Fruit fly (Drosophila melanogaster) whole organism, embryonic: ENCODE measurements around the gene Neurochondrin.

Experiments
- Atf-2 ChIP-seq: fragments of 200-800 bp; sonication (Bioruptor generic); optimal IDR thresholded peaks from 2 replicates; lab custom pipeline; 2016; ENCODE audit warnings: missing biosample characterization, missing genetic modification characterization
- CG11093 ChIP-seq: fragments of 200-800 bp; sonication (Bioruptor generic); IDR thresholded peaks from 3 replicates; pipeline ENCODE4 v1.3.6; 2022; ENCODE audit warnings: missing biosample characterization, missing genetic modification characterization
- CG13624 ChIP-seq: fragments of 200-800 bp; sonication (Bioruptor generic); optimal IDR thresholded peaks from 2 replicates; lab custom pipeline; 2016; ENCODE audit warnings: missing biosample characterization, missing genetic modification characterization
- CG14050 ChIP-seq: fragments of 200-800 bp; sonication (Bioruptor generic); IDR thresholded peaks from 3 replicates; pipeline ENCODE4 v1.3.6; 2022; ENCODE audit warnings: missing biosample characterization, missing genetic modification characterization
- CG14965 ChIP-seq: fragments of 200-800 bp; sonication (Bioruptor generic); optimal IDR thresholded peaks from 2 replicates; lab custom pipeline; 2016; ENCODE audit warnings: missing biosample characterization, missing genetic modification characterization, borderline replicate concordance
- CG15479 ChIP-seq: fragments of 200-800 bp; sonication (Bioruptor generic); optimal IDR thresholded peaks from 3 replicates; lab custom pipeline; 2019; ENCODE audit warnings: missing biosample characterization, mild to moderate bottlenecking, missing genetic modification characterization, moderate library complexity
- CG1603 ChIP-seq: fragments of 200-800 bp; sonication (Bioruptor generic); optimal IDR thresholded peaks from 2 replicates; lab custom pipeline; 2019; ENCODE audit warnings: missing biosample characterization, mild to moderate bottlenecking, missing genetic modification characterization, moderate library complexity
- CG16813 ChIP-seq: fragments of 200-800 bp; sonication (Bioruptor generic); IDR thresholded peaks from 3 replicates; pipeline ENCODE4 v1.3.6; 2022; ENCODE audit warnings: missing biosample characterization, missing genetic modification characterization; ENCODE audit not compliant: partially characterized antibody
- CG2129 ChIP-seq: fragments of 200-800 bp; sonication (Bioruptor generic); IDR thresholded peaks from 2 replicates; pipeline ENCODE4 v1.3.6; 2022; ENCODE audit warnings: missing biosample characterization, missing genetic modification characterization; ENCODE audit not compliant: partially characterized antibody
- CG30403 ChIP-seq: fragments of 200-800 bp; sonication (Bioruptor generic); optimal IDR thresholded peaks from 3 replicates; lab custom pipeline; 2016; ENCODE audit warnings: missing biosample characterization, missing genetic modification characterization
- CG34376 ChIP-seq: fragments of 200-800 bp; sonication (Bioruptor generic); optimal IDR thresholded peaks from 2 replicates; lab custom pipeline; 2018; ENCODE audit warnings: missing biosample characterization, mild to moderate bottlenecking, missing genetic modification characterization
- CG4282 ChIP-seq: fragments of 200-800 bp; sonication (Bioruptor generic); optimal IDR thresholded peaks from 2 replicates; lab custom pipeline; 2016; ENCODE audit warnings: missing biosample characterization, missing genetic modification characterization
- CG6272 ChIP-seq: fragments of 200-800 bp; sonication (Bioruptor generic); IDR thresholded peaks from 2 replicates; pipeline ENCODE4 v1.3.6; 2022; ENCODE audit warnings: missing biosample characterization, missing genetic modification characterization
- CG6683 ChIP-seq: fragments of 200-800 bp; sonication (Bioruptor generic); optimal IDR thresholded peaks from 2 replicates; lab custom pipeline; 2017; ENCODE audit warnings: missing biosample characterization, mild to moderate bottlenecking, missing genetic modification characterization, missing genetic modification reagents
- CG7745 ChIP-seq: fragments of 200-800 bp; sonication (Bioruptor generic); optimal IDR thresholded peaks from 2 replicates; lab custom pipeline; 2018; ENCODE audit warnings: missing biosample characterization, mild to moderate bottlenecking, missing genetic modification characterization, moderate library complexity
- CG8478 ChIP-seq: fragments of >200 bp; optimal IDR thresholded peaks from 2 replicates; lab custom pipeline; 2018
- CTCF ChIP-seq: fragments of 200-800 bp; sonication (Bioruptor generic); optimal IDR thresholded peaks from 2 replicates; lab custom pipeline; 2017; ENCODE audit warnings: missing biosample characterization, mild to moderate bottlenecking, missing genetic modification characterization, moderate library complexity
- D ChIP-seq, 2 experiments: fragments of 200-800 bp in 1 of 2; fragments of >200 bp in 1 of 2; sonication (Bioruptor generic) in 1 of 2; optimal IDR thresholded peaks; 2 replicates in 1 of 2; 3 replicates in 1 of 2; lab custom pipeline; 2017; ENCODE audit warnings: mild to moderate bottlenecking in 1 of 2, missing biosample characterization in 1 of 2, missing genetic modification characterization in 1 of 2, missing genetic modification reagents in 1 of 2
- D19B ChIP-seq: fragments of 200-800 bp; sonication (Bioruptor generic); optimal IDR thresholded peaks from 2 replicates; lab custom pipeline; 2017; ENCODE audit warnings: missing biosample characterization, mild to moderate bottlenecking, missing genetic modification characterization
- Dll ChIP-seq: fragments of 200-800 bp; sonication (Bioruptor generic); IDR thresholded peaks from 4 replicates; pipeline ENCODE4 v1.3.6; 2022; ENCODE audit warnings: missing biosample characterization, missing genetic modification characterization; ENCODE audit not compliant: partially characterized antibody
- Eip74EF ChIP-seq, 2 experiments: fragments of 200-800 bp in 1 of 2; fragments of >200 bp in 1 of 2; sonication (Bioruptor generic) in 1 of 2; optimal IDR thresholded peaks; 2 replicates each; lab custom pipeline; 2017 to 2019; ENCODE audit warnings: missing biosample characterization in 2 of 2, missing genetic modification characterization in 2 of 2, mild to moderate bottlenecking in 1 of 2, moderate library complexity in 1 of 2
- Fer1 ChIP-seq: fragments of 200-800 bp; sonication (Bioruptor generic); optimal IDR thresholded peaks from 2 replicates; lab custom pipeline; 2017; ENCODE audit warnings: missing biosample characterization, mild to moderate bottlenecking, missing genetic modification characterization
- Fer3 ChIP-seq: fragments of 200-800 bp; sonication (Bioruptor generic); optimal IDR thresholded peaks from 2 replicates; lab custom pipeline; 2018; ENCODE audit warnings: missing biosample characterization, mild to moderate bottlenecking, missing genetic modification characterization, moderate library complexity
- HLHmδ ChIP-seq: fragments of 200-800 bp; sonication (Bioruptor generic); optimal IDR thresholded peaks from 2 replicates; lab custom pipeline; 2018; ENCODE audit warnings: missing biosample characterization, mild to moderate bottlenecking, missing genetic modification characterization, moderate library complexity
- Mes4 ChIP-seq: fragments of 200-800 bp; sonication (Bioruptor generic); optimal IDR thresholded peaks from 2 replicates; lab custom pipeline; 2016; ENCODE audit warnings: missing biosample characterization, missing genetic modification characterization
- Mrtf ChIP-seq: fragments of 200-800 bp; sonication (Bioruptor generic); IDR thresholded peaks from 3 replicates; pipeline ENCODE4 v1.3.6; 2022; ENCODE audit warnings: missing biosample characterization, missing genetic modification characterization
- NFAT ChIP-seq: fragments of 200-800 bp; sonication (Bioruptor generic); IDR thresholded peaks from 2 replicates; pipeline ENCODE4 v1.3.6; 2022; ENCODE audit warnings: missing biosample characterization, missing genetic modification characterization
- Scr ChIP-seq: fragments of 200-800 bp; sonication (Bioruptor generic); IDR thresholded peaks from 2 replicates; pipeline ENCODE4 v1.3.6; 2022; ENCODE audit warnings: missing biosample characterization, missing genetic modification characterization; ENCODE audit not compliant: partially characterized antibody
- bbx ChIP-seq: fragments of 200-800 bp; sonication (Bioruptor generic); IDR thresholded peaks from 2 replicates; pipeline ENCODE4 v1.3.6; 2022; ENCODE audit warnings: missing biosample characterization, missing genetic modification characterization; ENCODE audit not compliant: partially characterized antibody
- bsh ChIP-seq, 2 experiments: fragments of 200-800 bp; sonication (Bioruptor generic); optimal IDR thresholded peaks; 2 replicates each; lab custom pipeline; 2017 to 2018; ENCODE audit warnings: mild to moderate bottlenecking in 2 of 2, missing biosample characterization in 2 of 2, missing genetic modification characterization in 2 of 2, moderate library complexity in 1 of 2
- cad ChIP-seq: fragments of >200 bp; optimal IDR thresholded peaks from 2 replicates; lab custom pipeline; 2017; ENCODE audit warnings: missing biosample characterization, missing genetic modification characterization
- da ChIP-seq: fragments of 200-800 bp; sonication (Bioruptor generic); optimal IDR thresholded peaks from 2 replicates; lab custom pipeline; 2016; ENCODE audit warnings: missing biosample characterization, missing genetic modification characterization
- dati ChIP-seq: fragments of 200-800 bp; sonication (Bioruptor generic); IDR thresholded peaks from 2 replicates; pipeline ENCODE4 v1.3.6; 2022; ENCODE audit warnings: missing biosample characterization, missing genetic modification characterization
- fu2 ChIP-seq: fragments of 200-800 bp; sonication (Bioruptor generic); optimal IDR thresholded peaks from 2 replicates; lab custom pipeline; 2016; ENCODE audit warnings: missing biosample characterization, missing genetic modification characterization
- kay ChIP-seq: fragments of 200-800 bp; sonication (Bioruptor generic); optimal IDR thresholded peaks from 2 replicates; lab custom pipeline; 2016; ENCODE audit warnings: missing biosample characterization, missing genetic modification characterization
- lab ChIP-seq: fragments of 200-800 bp; sonication (Bioruptor generic); optimal IDR thresholded peaks from 3 replicates; lab custom pipeline; 2017; ENCODE audit warnings: missing biosample characterization, missing genetic modification characterization, mild to moderate bottlenecking, moderate library complexity, missing genetic modification reagents
- nerfin-2 ChIP-seq: fragments of 200-800 bp; sonication (Bioruptor generic); IDR thresholded peaks from 2 replicates; pipeline ENCODE4 v1.3.6; 2022; ENCODE audit warnings: missing biosample characterization, missing genetic modification characterization; ENCODE audit not compliant: partially characterized antibody
- nom ChIP-seq: fragments of 200-800 bp; sonication (Bioruptor generic); optimal IDR thresholded peaks from 2 replicates; lab custom pipeline; 2017; ENCODE audit warnings: missing biosample characterization, missing genetic modification characterization, mild to moderate bottlenecking, moderate library complexity, missing genetic modification reagents
- odd ChIP-seq: fragments of 200-800 bp; sonication (Bioruptor generic); optimal IDR thresholded peaks from 2 replicates; lab custom pipeline; 2017; ENCODE audit warnings: missing biosample characterization, mild to moderate bottlenecking, missing genetic modification characterization
- onecut ChIP-seq: fragments of 200-800 bp; sonication (Bioruptor generic); IDR thresholded peaks from 2 replicates; pipeline ENCODE4 v1.3.6; 2022; ENCODE audit warnings: missing biosample characterization, missing genetic modification characterization
- org-1 ChIP-seq: fragments of 200-800 bp; sonication (Bioruptor generic); optimal IDR thresholded peaks from 2 replicates; lab custom pipeline; 2017; ENCODE audit warnings: missing biosample characterization, missing genetic modification characterization
- pfk ChIP-seq: fragments of 200-800 bp; sonication (Bioruptor generic); optimal IDR thresholded peaks from 2 replicates; lab custom pipeline; 2018; ENCODE audit warnings: missing biosample characterization, mild to moderate bottlenecking, missing genetic modification characterization, moderate library complexity
- pros ChIP-seq: fragments of 200-800 bp; sonication (Bioruptor generic); optimal IDR thresholded peaks from 3 replicates; lab custom pipeline; 2019; ENCODE audit warnings: missing biosample characterization, mild to moderate bottlenecking, missing genetic modification characterization, moderate library complexity
- sima ChIP-seq: fragments of 200-800 bp; sonication (Bioruptor generic); optimal IDR thresholded peaks from 2 replicates; lab custom pipeline; 2016; ENCODE audit warnings: missing biosample characterization, missing genetic modification characterization
- sqz ChIP-seq: fragments of 200-800 bp; sonication (Bioruptor generic); optimal IDR thresholded peaks from 3 replicates; lab custom pipeline; 2018; ENCODE audit warnings: missing biosample characterization, mild to moderate bottlenecking, missing genetic modification characterization
- sr ChIP-seq: fragments of 200-800 bp; sonication (Bioruptor generic); IDR thresholded peaks from 3 replicates; pipeline ENCODE4 v1.3.6; 2022; ENCODE audit warnings: missing biosample characterization, missing genetic modification characterization
- stwl ChIP-seq: fragments of 200-800 bp; sonication (Bioruptor generic); optimal IDR thresholded peaks from 3 replicates; lab custom pipeline; 2018; ENCODE audit warnings: missing biosample characterization, mild to moderate bottlenecking, missing genetic modification characterization, moderate library complexity
- vvl ChIP-seq: fragments of 200-800 bp; sonication (Bioruptor generic); IDR thresholded peaks from 2 replicates; pipeline ENCODE4 v1.3.6; 2022; ENCODE audit warnings: missing biosample characterization, missing genetic modification characterization
- z ChIP-seq: fragments of 200-800 bp; sonication (Bioruptor generic); IDR thresholded peaks from 3 replicates; pipeline ENCODE4 v1.3.6; 2022; ENCODE audit warnings: missing biosample characterization, missing genetic modification characterization

Gene Neurochondrin

DNA sequence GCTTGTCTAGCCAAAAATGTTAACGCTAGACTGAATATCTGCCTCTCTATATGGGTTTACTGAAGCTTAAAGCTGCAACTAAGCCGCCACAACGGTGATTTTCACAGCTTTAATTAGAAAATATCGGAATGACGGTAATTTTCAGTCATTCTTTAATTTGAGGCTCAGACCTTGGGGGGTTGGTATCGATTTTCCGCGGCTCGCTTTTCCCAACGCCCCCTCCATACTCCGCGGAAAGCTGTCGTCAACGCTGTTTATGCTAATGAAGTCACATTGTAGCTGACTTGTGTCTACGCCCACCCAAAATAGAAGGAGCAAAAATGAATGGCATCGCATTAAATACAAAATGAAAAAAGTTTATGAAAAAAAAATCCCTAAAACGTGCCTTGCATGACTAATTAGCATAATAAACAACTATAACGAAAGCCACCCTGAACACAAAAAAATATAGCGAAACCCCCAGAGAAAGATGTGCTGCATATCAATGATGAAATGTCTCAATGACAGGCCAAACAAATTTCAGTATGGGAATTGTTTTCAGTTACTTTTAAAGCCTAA lies 32.4 kb upstream of the Neurochondrin start:
- TF ChIP-seq Eip74EF (GFP tag; optimal IDR thresholded peaks at IDR 0.05; lab: Kevin White, UChicago): no peak
- no peak for TF ChIP-seq NFAT (GFP tag; lab: Robert Waterston, UW)
- TF ChIP-seq vvl (GFP tag; lab: Robert Waterston, UW): peak; percentile 72; the same call in 1 of the 2 replicates
- no peak for TF ChIP-seq CG7745
- TF ChIP-seq onecut (GFP tag; lab: Robert Waterston, UW): peak; percentile 92
- 0 out of 3 replicates have a peak, but pooled peaks have one; percentile 13 for TF ChIP-seq sr
- no peak for TF ChIP-seq Atf-2
- TF ChIP-seq CG4282 (GFP tag; lab: Kevin White, UChicago): no peak
- peak; percentile 67 for TF ChIP-seq sqz (GFP tag; lab: Kevin White, UChicago)
- TF ChIP-seq HLHmδ: no peak
- TF ChIP-seq CG6272 (GFP tag; lab: Robert Waterston, UW): no peak

DNA sequence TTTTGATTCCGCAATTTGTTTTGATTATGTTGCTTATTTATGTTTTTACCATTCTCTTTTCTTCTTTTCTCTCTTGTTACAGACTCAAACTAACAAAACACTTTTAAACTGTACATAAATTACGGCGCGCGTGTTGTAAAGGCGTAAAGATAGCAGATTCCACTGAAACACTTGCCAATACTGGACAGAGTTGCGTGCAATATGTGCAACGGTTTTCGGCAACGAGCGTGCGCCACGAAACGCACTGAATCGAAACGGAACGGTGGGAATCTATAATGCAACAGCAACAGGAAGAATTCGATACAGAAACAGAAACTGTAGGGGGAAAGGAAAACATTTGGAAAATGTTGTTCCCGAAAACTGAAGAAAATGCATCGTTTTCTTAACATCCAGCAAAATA lies 31.6 kb upstream of the Neurochondrin start:
- TF ChIP-seq CG34376: no peak
- no peak for TF ChIP-seq D (optimal IDR thresholded peaks at IDR 0.05; lab: Kevin White, UChicago)
- TF ChIP-seq D (GFP tag; optimal IDR thresholded peaks at IDR 0.05; lab: Kevin White, UChicago): no peak
- no peak for TF ChIP-seq fu2 (GFP tag; lab: Kevin White, UChicago)
- no peak for TF ChIP-seq Mrtf (GFP tag; lab: Robert Waterston, UW)
- no peak for TF ChIP-seq CG13624 (GFP tag; lab: Kevin White, UChicago)
- no peak for TF ChIP-seq da (GFP tag; lab: Kevin White, UChicago)
- TF ChIP-seq CG15479: peak; percentile 58
- TF ChIP-seq CTCF (GFP tag; lab: Kevin White, UChicago): no peak
- no peak for TF ChIP-seq Fer1 (GFP tag; lab: Kevin White, UChicago)
- TF ChIP-seq CG1603 (tag; lab: Kevin White, UChicago): no peak
- no peak for TF ChIP-seq Mes4 (GFP tag; lab: Kevin White, UChicago)
- TF ChIP-seq Scr (GFP tag; lab: Robert Waterston, UW): no peak
- TF ChIP-seq Dll (GFP tag; lab: Robert Waterston, UW): no peak
- TF ChIP-seq stwl (tag; lab: Kevin White, UChicago): peak; percentile 98
- TF ChIP-seq CG30403 (GFP tag; lab: Kevin White, UChicago): no peak
- TF ChIP-seq CG11093: no peak
- no peak for TF ChIP-seq D19B (GFP tag; lab: Kevin White, UChicago)
- TF ChIP-seq nerfin-2 (GFP tag; lab: Robert Waterston, UW): no peak
- TF ChIP-seq org-1 (GFP tag; lab: Kevin White, UChicago): no peak
- TF ChIP-seq CG8478 (lab: Kevin White, UChicago): no peak
- TF ChIP-seq CG2129 (GFP tag; lab: Robert Waterston, UW): no peak
- TF ChIP-seq sima: no peak
- no peak for TF ChIP-seq nom (GFP tag; lab: Kevin White, UChicago)
- TF ChIP-seq pfk (GFP tag; lab: Kevin White, UChicago): peak; percentile 29
- TF ChIP-seq dati: no peak
- TF ChIP-seq CG14050 (GFP tag; lab: Robert Waterston, UW): no peak
- TF ChIP-seq Fer3 (tag; lab: Kevin White, UChicago): no peak
- no peak for TF ChIP-seq CG14965 (GFP tag; lab: Kevin White, UChicago)
- no peak for TF ChIP-seq CG6683 (GFP tag; lab: Kevin White, UChicago)
- TF ChIP-seq z (GFP tag; lab: Robert Waterston, UW): no peak
- peak; percentile 19; the same call in 1 of the 3 replicates for TF ChIP-seq CG16813 (GFP tag; lab: Robert Waterston, UW)
- TF ChIP-seq odd (GFP tag; lab: Kevin White, UChicago): no peak
- TF ChIP-seq bsh (GFP tag; optimal IDR thresholded peaks at IDR 0.05; lab: Kevin White, UChicago): no peak
- no peak for TF ChIP-seq pros (GFP tag; lab: Kevin White, UChicago)
- peak; percentile 35; the same call in 1 of the 2 replicates for TF ChIP-seq bbx
- TF ChIP-seq lab: no peak
- no peak for TF ChIP-seq kay
- no peak for TF ChIP-seq cad (GFP tag; lab: Kevin White, UChicago)
